Worm (Caenorhabditis elegans) whole organism, L4/young adult: ENCODE data around the gene sfa-1.

ENCODE experiments used
- W03F9.2 ChIP-seq: fragments of 150-350 bp; optimal IDR thresholded peaks from 2 replicates; lab custom pipeline; 2014; ENCODE audit warnings: missing biosample characterization, missing genetic modification characterization
- dao-5 ChIP-seq: sonication (generic microtip); optimal IDR thresholded peaks from 2 replicates; lab custom pipeline; 2016; ENCODE audit warnings: missing genotype, missing genetic modification characterization, moderate library complexity, missing compliant biosample characterization
- him-1 ChIP-seq: sonication (generic microtip); optimal IDR thresholded peaks from 2 replicates; lab custom pipeline; 2016; ENCODE audit warnings: missing genotype, missing genetic modification reagents, missing genetic modification characterization, missing compliant biosample characterization

sfa-1 gene

ce11 chrIV:17110882-17111281 is at the start of gene sfa-1:
sfa-1 (minus strand) TSS chrIV:17110982.
- TF ChIP-seq W03F9.2 (tag; lab: Kevin White, UChicago) (no peak), him-1 (no peak), dao-5 (tag; lab: Kevin White, UChicago) (no peak)

DNA sequence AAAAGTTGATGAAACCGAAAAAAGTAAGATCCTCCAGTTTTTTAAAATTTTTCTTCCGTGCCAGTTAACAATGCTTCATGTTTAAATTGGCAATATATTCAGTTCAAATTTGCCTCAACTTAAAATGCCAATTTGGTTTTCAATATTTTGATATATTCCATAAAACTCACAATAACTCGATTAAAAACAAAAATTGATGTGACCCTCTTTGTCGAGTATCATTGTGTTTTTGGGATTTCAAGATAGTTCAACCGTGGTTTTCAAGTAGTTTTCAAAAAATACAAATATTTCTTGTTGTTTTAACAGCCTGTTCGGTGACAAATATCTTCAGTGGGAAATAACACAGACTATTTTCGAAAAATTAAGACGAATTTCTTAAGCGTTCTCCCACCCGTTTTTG is 42.2 kb upstream of the sfa-1 start:
- TF ChIP-seq him-1 (no peak), dao-5 (tag; lab: Kevin White, UChicago) (no peak), W03F9.2 (tag; lab: Kevin White, UChicago) (no peak)

- no peak for TF ChIP-seq W03F9.2 (tag; lab: Kevin White, UChicago)
- no peak for TF ChIP-seq him-1
- no peak for TF ChIP-seq dao-5 (tag; lab: Kevin White, UChicago)
Measured at ce11 chrIV:17150871-17151270, 40.1 kb upstream of the sfa-1 start, which contains the start of gene Y116A8C.40. Y116A8C.40 (minus strand) TSS chrIV:17150971.

DNA sequence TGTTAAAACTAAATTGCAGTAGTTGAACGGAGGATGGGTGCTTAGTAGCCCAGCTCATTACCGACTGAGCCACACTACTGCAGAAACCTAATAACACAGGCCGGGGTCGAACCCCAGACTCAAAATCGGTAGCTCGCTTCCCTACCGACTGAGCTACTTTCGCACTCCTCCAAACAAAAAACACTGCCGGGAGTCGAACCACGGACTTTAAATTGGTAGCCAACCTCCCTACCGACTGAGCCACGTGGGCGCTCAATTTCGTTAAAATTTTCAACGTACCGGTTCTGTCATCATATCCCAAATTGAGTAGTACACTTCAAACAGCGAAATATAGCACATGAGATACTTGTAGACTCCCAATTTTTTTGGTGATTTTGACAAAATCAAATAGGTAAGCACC is 39.6 kb upstream of the sfa-1 start:
- TF ChIP-seq dao-5 (tag; lab: Kevin White, UChicago) (no peak), him-1 (no peak), W03F9.2 (tag; lab: Kevin White, UChicago) (no peak)

ce11 chrIV:17131035-17131595 is 20.3 kb upstream of the sfa-1 start, which contains the start of the genes Y116A8C.37 and Y116A8C.38:
Y116A8C.37 (minus strand) TSS chrIV:17131135.
Y116A8C.38 (plus strand) TSS chrIV:17131545.
- TF ChIP-seq dao-5 (tag; lab: Kevin White, UChicago): no peak
- no peak for TF ChIP-seq W03F9.2 (tag; lab: Kevin White, UChicago)
- TF ChIP-seq him-1: no peak

DNA sequence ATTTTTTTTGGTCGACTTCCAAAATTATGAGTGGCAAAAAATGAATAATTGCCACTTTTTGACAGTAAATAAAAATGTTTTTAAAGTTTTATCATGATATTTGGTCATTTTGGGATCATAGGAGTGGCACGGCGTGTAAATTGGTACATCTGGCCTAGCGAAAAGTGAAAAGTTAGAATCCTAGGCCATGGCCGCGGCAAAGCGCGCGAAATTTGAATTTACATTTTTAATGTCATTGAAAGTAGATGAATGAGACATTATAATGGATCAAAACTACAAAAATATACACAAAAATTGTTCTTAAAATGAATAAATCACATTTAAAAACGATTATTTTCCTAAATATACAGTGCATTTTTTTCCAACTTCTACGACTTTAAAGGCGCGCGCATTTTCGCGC is 15.7 kb upstream of the sfa-1 start:
- TF ChIP-seq W03F9.2 (tag; lab: Kevin White, UChicago) (no peak), dao-5 (tag; lab: Kevin White, UChicago) (no peak), him-1 (no peak)

ce11 chrIV:17125967-17126366 is 15.2 kb upstream of the sfa-1 start:
- no peak for TF ChIP-seq him-1
- TF ChIP-seq dao-5 (tag; lab: Kevin White, UChicago): no peak
- TF ChIP-seq W03F9.2 (tag; lab: Kevin White, UChicago): no peak

- no peak for TF ChIP-seq dao-5 (tag; lab: Kevin White, UChicago)
Measured at ce11 chrIV:17121058-17121773, 10.4 kb upstream of the sfa-1 start.

DNA sequence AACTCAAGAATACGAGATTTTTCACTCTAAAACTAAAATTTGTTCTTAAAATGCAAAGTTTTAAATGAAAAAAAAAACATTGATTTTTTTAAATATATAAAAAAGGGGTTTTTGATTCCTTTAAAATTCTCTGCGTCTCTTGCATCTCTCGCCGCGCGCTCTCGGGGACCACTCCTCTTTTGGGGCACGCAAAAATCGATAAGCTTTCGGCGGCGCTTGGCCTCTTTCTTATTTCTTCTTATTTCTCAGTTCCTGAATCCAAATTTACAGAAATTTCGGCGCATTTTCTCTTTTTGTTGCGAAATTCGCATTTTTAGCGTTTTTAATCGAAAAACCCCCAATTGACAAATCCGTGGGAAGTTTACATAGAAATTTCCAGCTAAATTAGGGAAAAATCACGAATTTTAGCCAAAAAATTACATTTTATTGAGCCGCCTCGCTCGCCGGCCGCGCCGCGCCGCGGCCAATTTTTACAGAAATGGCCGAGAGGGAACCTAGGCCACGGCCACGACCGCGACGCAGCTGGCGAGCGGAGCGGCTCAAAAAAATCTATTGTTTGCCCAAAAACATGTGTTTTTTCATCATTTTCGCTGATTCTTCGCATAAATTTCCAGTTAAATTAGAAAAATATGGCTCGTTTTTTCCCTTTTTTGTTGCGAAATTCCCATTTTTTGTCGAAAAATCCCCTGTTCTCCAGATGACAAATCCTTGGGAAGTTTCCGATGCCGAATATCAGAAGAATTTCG is 8.4 kb upstream of the sfa-1 start, which contains the start of gene itsn-1:
Gene itsn-1, plus strand, starts transcription at position 696 of the 746 bp plus-strand sequence.
- TF ChIP-seq W03F9.2 (tag; lab: Kevin White, UChicago) (no peak), him-1 (no peak), dao-5 (tag; lab: Kevin White, UChicago) (no peak)

- no peak for TF ChIP-seq him-1
- TF ChIP-seq W03F9.2 (tag; lab: Kevin White, UChicago): peak; percentile 30
Measured at ce11 chrIV:17118585-17118984, 7.8 kb upstream of the sfa-1 start, which contains the start of gene uaf-2. uaf-2 (minus strand) TSS chrIV:17118767.

- no peak for TF ChIP-seq dao-5 (tag; lab: Kevin White, UChicago)
- no peak for TF ChIP-seq W03F9.2 (tag; lab: Kevin White, UChicago)
- TF ChIP-seq him-1: no peak
Measured at ce11 chrIV:17116821-17117220, 6.0 kb upstream of the sfa-1 start.

ce11 chrIV:17116345-17116744 is 5.6 kb upstream of the sfa-1 start, which contains the start of gene cyn-13:
cyn-13 (minus strand) TSS chrIV:17116657.
- TF ChIP-seq dao-5 (tag; lab: Kevin White, UChicago) (no peak), W03F9.2 (tag; lab: Kevin White, UChicago) (no peak), him-1 (no peak)

- TF ChIP-seq dao-5 (tag; lab: Kevin White, UChicago) (no peak), him-1 (no peak), W03F9.2 (tag; lab: Kevin White, UChicago) (no peak)
Measured at ce11 chrIV:17111813-17112212, 1.0 kb upstream of the sfa-1 start, which contains the start of gene Y116A8C.33. Y116A8C.33 (plus strand) TSS chrIV:17112113.

- TF ChIP-seq W03F9.2 (tag; lab: Kevin White, UChicago): no peak
- no peak for TF ChIP-seq dao-5 (tag; lab: Kevin White, UChicago)
- no peak for TF ChIP-seq him-1
Measured at ce11 chrIV:17109436-17109835, 1.3 kb downstream of the sfa-1 start.
